Worm (Caenorhabditis elegans) whole organism, young adult: ENCODE results near the gene nsph-1.1.

ENCODE experiments used
- F22D6.2 ChIP-seq: sonication (generic microtip); optimal IDR thresholded peaks from 2 replicates; lab custom pipeline; 2016; ENCODE audit warnings: mild to moderate bottlenecking, missing genetic modification characterization, missing compliant biosample characterization
- F39B2.1 ChIP-seq: fragments of 200-800 bp; sonication (Bioruptor generic); IDR thresholded peaks from 2 replicates; pipeline ENCODE4 v1.3.6; 2022; ENCODE audit warnings: missing genetic modification reagents, missing genetic modification characterization, missing compliant biosample characterization
- Y56A3A.18 ChIP-seq: fragments of 200-800 bp; sonication (Bioruptor generic); IDR thresholded peaks from 2 replicates; pipeline ENCODE4 v1.3.6; 2022; ENCODE audit warnings: missing genetic modification reagents, missing genetic modification characterization, missing compliant biosample characterization
- ama-1 ChIP-seq, 3 experiments: fragments of 150-350 bp in 1 of 3; sonication (generic microtip) in 2 of 3; optimal IDR thresholded peaks; 2 replicates each; lab custom pipeline; 2014 to 2018; ENCODE audit warnings: missing biosample characterization in 2 of 3, missing genetic modification characterization in 2 of 3, missing genetic modification reagents in 2 of 3
- ceh-40 ChIP-seq: fragments of 200-800 bp; sonication (Bioruptor generic); IDR thresholded peaks from 2 replicates; pipeline ENCODE4 v1.3.6; 2022; ENCODE audit warnings: missing genetic modification characterization, missing compliant biosample characterization
- let-526 ChIP-seq: fragments of 200-800 bp; sonication (Bioruptor generic); IDR thresholded peaks from 2 replicates; pipeline ENCODE4 v1.3.6; 2022; ENCODE audit warnings: missing genetic modification reagents, missing genetic modification characterization, missing compliant biosample characterization
- madf-8 ChIP-seq: fragments of 200-800 bp; sonication (Bioruptor generic); conservative IDR thresholded peaks from 2 replicates; pipeline ENCODE4 v1.3.6; 2022; ENCODE audit warnings: missing genetic modification reagents, missing genetic modification characterization, missing compliant biosample characterization
- nfya-1 ChIP-seq: sonication (generic microtip); optimal IDR thresholded peaks from 2 replicates; lab custom pipeline; 2017; ENCODE audit warnings: antibody characterized with exemption, missing compliant biosample characterization, missing genetic modification characterization, borderline replicate concordance; ENCODE audit not compliant: insufficient read depth
- pha-4 ChIP-seq: fragments of 150-350 bp; sonication (generic microtip); optimal IDR thresholded peaks from 2 replicates; lab custom pipeline; 2014; ENCODE audit warnings: missing biosample characterization, missing genetic modification reagents, missing genetic modification characterization
- sea-2 ChIP-seq: fragments of 200-800 bp; sonication (Bioruptor generic); IDR thresholded peaks from 2 replicates; pipeline ENCODE4 v1.3.6; 2022; ENCODE audit warnings: missing genetic modification characterization, missing compliant biosample characterization
- snpc-1.1 ChIP-seq: sonication (generic microtip); optimal IDR thresholded peaks from 2 replicates; lab custom pipeline; 2017; ENCODE audit warnings: missing genetic modification characterization, mild to moderate bottlenecking, missing compliant biosample characterization, antibody characterized with exemption, moderate library complexity, missing genotype, missing genetic modification reagents; ENCODE audit not compliant: insufficient read depth
- ztf-18 ChIP-seq: sonication (generic microtip); optimal IDR thresholded peaks from 2 replicates; lab custom pipeline; 2016; ENCODE audit warnings: missing genotype, mild to moderate bottlenecking, missing genetic modification characterization, missing compliant biosample characterization

DNA sequence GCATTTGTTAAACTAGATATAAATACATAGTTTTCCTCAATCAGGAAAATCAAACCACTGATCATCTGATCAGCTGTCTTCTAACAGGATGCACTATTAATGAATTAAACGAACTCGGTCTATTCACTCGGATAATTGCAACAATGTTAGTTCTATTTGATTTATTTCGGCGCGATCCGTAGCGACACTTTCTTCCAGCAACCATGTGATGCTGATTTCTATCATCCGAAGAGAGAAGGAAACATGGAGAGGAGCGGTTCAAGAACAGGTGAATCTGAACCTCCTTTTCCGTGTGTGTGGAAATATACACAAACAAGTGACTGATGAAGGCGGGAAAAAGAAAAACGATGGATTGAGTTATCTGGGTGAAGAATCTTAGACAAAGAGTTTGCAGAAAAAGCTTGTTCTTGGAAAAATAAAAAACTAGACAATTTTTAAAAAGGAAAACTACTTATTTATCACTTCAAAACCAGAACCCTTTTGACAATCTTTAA, 34.8 kb upstream of the nsph-1.1 start:
- TF ChIP-seq sea-2 (GFP tag; lab: Robert Waterston, UW) (no peak), F39B2.1 (no peak), nfya-1 (tag; lab: Kevin White, UChicago) (no peak), pha-4 (tag; lab: Kevin White, UChicago) (no peak), F22D6.2 (tag; lab: Kevin White, UChicago) (no peak), snpc-1.1 (tag; lab: Kevin White, UChicago) (no peak), ztf-18 (tag; lab: Kevin White, UChicago) (no peak), ceh-40 (no peak), let-526 (GFP tag; lab: Robert Waterston, UW) (no peak), Y56A3A.18 (GFP tag; lab: Robert Waterston, UW) (no peak), ama-1 (optimal IDR thresholded peaks at IDR 0.05; lab: Kevin White, UChicago) (no peak), ama-1 (GFP tag; optimal IDR thresholded peaks at IDR 0.05; lab: Kevin White, UChicago) (no peak), madf-8 (GFP tag; lab: Robert Waterston, UW) (no peak)
